Fruit fly (Drosophila melanogaster) whole organism, wandering third instar larva: ENCODE results near the gene tipE.

Source experiments
- Dif ChIP-seq: fragments of 200-275, 200-300 bp; sonication (Bioruptor generic); optimal IDR thresholded peaks from 2 replicates; lab custom pipeline; 2018; ENCODE audit warnings: missing biosample characterization, missing genetic modification characterization; ENCODE audit not compliant: partially characterized antibody
- HLH106 ChIP-seq: fragments of 200-800 bp; optimal IDR thresholded peaks from 3 replicates; lab custom pipeline; 2019; ENCODE audit warnings: missing biosample characterization, mild to moderate bottlenecking, missing genetic modification characterization, moderate library complexity
- Rel ChIP-seq, 2 experiments: fragments of 200-800 bp; sonication (Bioruptor generic) in 1 of 2; optimal IDR thresholded peaks; 2 replicates in 1 of 2; 3 replicates in 1 of 2; lab custom pipeline; 2016 to 2019; ENCODE audit warnings: mild to moderate bottlenecking in 2 of 2, missing biosample characterization in 2 of 2, missing genetic modification characterization in 2 of 2, moderate library complexity in 1 of 2

DNA sequence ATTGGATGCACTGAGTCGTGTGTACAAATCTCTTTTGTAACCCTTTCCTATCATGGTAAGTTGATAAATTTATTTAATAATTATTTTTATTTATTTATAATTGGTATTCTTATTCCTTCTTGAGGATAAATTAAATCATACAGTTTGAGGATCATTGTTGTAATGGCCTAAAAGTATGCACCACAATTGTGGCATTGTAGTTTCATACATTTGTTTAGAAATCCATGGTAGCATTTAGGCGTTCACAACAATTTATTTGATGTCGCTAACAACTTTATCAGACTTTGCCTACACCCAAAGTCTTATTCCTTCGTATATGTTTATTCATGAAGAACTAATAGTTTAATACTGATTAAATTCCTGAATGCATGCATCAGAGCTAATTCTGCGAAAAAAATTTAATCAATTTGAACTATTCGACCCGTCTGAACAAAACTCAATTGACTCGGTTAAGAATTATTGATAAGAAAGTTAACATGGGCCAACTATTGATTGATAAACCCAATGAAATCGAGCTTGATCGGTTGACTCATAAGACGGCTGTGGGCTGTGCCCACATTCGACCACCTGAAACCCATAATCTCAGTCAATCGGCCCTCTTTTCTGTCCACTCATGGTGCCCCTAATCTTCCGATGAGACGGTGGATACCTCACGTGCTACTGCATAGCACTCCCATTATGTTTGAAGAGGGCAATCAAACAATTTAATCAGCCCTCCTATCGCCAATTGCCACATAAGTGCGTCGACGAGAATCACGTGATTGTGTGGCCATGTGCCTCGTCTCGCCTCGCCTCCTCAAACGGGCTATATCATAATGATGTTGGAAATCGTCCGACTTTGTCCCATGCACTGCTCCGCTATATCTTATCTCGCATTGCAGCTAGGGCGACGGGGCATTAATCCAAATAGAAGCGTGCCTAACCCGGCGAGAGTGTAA, 31.3 kb downstream of the tipE start:
- TF ChIP-seq Dif (GFP tag; lab: Kevin White, UChicago), result no peak
- no peak for TF ChIP-seq Rel (GFP tag; optimal IDR thresholded peaks at IDR 0.05; lab: Kevin White, UChicago)
- TF ChIP-seq Rel (tag; optimal IDR thresholded peaks at IDR 0.05; lab: Kevin White, UChicago), result no peak
- no peak for TF ChIP-seq HLH106 (tag; lab: Kevin White, UChicago)
